Worm (Caenorhabditis elegans): ENCODE data around the gene atx-2.

The atx-2 gene

ce11 chrIII:10488052-10488451, 26.9 kb downstream of the atx-2 start, which contains the start of gene ptr-25:
ptr-25 (plus strand) TSS chrIII:10488124.
- no peak for TF ChIP-seq ama-1 (optimal IDR thresholded peaks at IDR 0.05)
- TF ChIP-seq tra-4 (tag; optimal IDR thresholded peaks at IDR 0.05), result no peak
- no peak for TF ChIP-seq hmbx-1 (tag; optimal IDR thresholded peaks at IDR 0.05)
- no peak for TF ChIP-seq hmg-4 (GFP tag; optimal IDR thresholded peaks at IDR 0.05)
- no peak for TF ChIP-seq hnd-1 (tag; optimal IDR thresholded peaks at IDR 0.05)
- TF ChIP-seq tbx-37 (GFP tag; conservative IDR thresholded peaks at IDR 0.05), result no peak
- no peak for TF ChIP-seq ceh-13 (GFP tag; optimal IDR thresholded peaks at IDR 0.05)
- TF ChIP-seq F13C5.2 (tag; optimal IDR thresholded peaks at IDR 0.05), result no peak
- no peak for TF ChIP-seq tbx-11 (GFP tag; IDR thresholded peaks at IDR 0.05)
- no peak for TF ChIP-seq aly-1 (tag; optimal IDR thresholded peaks at IDR 0.05)
- TF ChIP-seq sea-1 (GFP tag; conservative IDR thresholded peaks at IDR 0.05), result no peak
- TF ChIP-seq ceh-36 (tag; optimal IDR thresholded peaks at IDR 0.05), result no peak
- TF ChIP-seq ets-7 (tag; optimal IDR thresholded peaks at IDR 0.05), result no peak

- TF ChIP-seq scrt-1 (GFP tag; IDR thresholded peaks at IDR 0.05) (no peak), B0310.2 (tag; optimal IDR thresholded peaks at IDR 0.05) (no peak), hmbx-1 (tag; optimal IDR thresholded peaks at IDR 0.05) (no peak), F13C5.2 (tag; optimal IDR thresholded peaks at IDR 0.05) (no peak), flt-1 (GFP tag; IDR thresholded peaks at IDR 0.05) (no peak), ets-7 (tag; optimal IDR thresholded peaks at IDR 0.05) (no peak), tbx-11 (GFP tag; IDR thresholded peaks at IDR 0.05) (no peak), ceh-13 (GFP tag; optimal IDR thresholded peaks at IDR 0.05) (no peak), hnd-1 (tag; optimal IDR thresholded peaks at IDR 0.05) (no peak), sea-1 (GFP tag; conservative IDR thresholded peaks at IDR 0.05) (no peak), pes-1 (GFP tag; IDR thresholded peaks at IDR 0.05) (no peak), ceh-36 (tag; optimal IDR thresholded peaks at IDR 0.05) (no peak), ama-1 (optimal IDR thresholded peaks at IDR 0.05) (no peak), tbx-37 (GFP tag; conservative IDR thresholded peaks at IDR 0.05) (no peak), tra-4 (tag; optimal IDR thresholded peaks at IDR 0.05) (no peak), hmg-4 (GFP tag; optimal IDR thresholded peaks at IDR 0.05) (no peak), aly-1 (tag; optimal IDR thresholded peaks at IDR 0.05) (no peak)
These were observed 42.6 kb downstream of the atx-2 start, which contains the start of gene rab-33 for ce11 chrIII:10503753-10504152. rab-33 (minus strand) TSS chrIII:10503853.

ce11 chrIII:10505182-10505581, 44.0 kb downstream of the atx-2 start, which contains the start of the genes taf-11.3 and urm-1:
taf-11.3 (minus strand) TSS chrIII:10505250.
urm-1 (plus strand) TSS chrIII:10505480.
- no peak for TF ChIP-seq tbx-37 (GFP tag; conservative IDR thresholded peaks at IDR 0.05)
- TF ChIP-seq flt-1 (GFP tag; IDR thresholded peaks at IDR 0.05), result 0 out of 2 replicates have a peak, but pooled peaks have one; percentile 28

- TF ChIP-seq ama-1 (optimal IDR thresholded peaks at IDR 0.05), result no peak
- TF ChIP-seq hmg-4 (GFP tag; optimal IDR thresholded peaks at IDR 0.05), result no peak
- TF ChIP-seq scrt-1 (GFP tag; IDR thresholded peaks at IDR 0.05), result no peak
- TF ChIP-seq hmbx-1 (tag; optimal IDR thresholded peaks at IDR 0.05), result no peak
These were observed 44.9 kb downstream of the atx-2 start for ce11 chrIII:10505943-10506698.

ce11 chrIII:10506699-10507248, 45.6 kb downstream of the atx-2 start, which contains the start of the genes sip-1 and sly-1:
sip-1 (minus strand) TSS chrIII:10506801.
sly-1 (plus strand) TSS chrIII:10507058.
- TF ChIP-seq pes-1 (GFP tag; IDR thresholded peaks at IDR 0.05) (no peak), hmbx-1 (tag; optimal IDR thresholded peaks at IDR 0.05) (no peak), flt-1 (GFP tag; IDR thresholded peaks at IDR 0.05) (no peak), scrt-1 (GFP tag; IDR thresholded peaks at IDR 0.05) (no peak), ama-1 (optimal IDR thresholded peaks at IDR 0.05) (no peak), tra-4 (tag; optimal IDR thresholded peaks at IDR 0.05) (no peak), sea-1 (GFP tag; conservative IDR thresholded peaks at IDR 0.05) (no peak), ceh-36 (tag; optimal IDR thresholded peaks at IDR 0.05) (no peak), hnd-1 (tag; optimal IDR thresholded peaks at IDR 0.05) (no peak), ets-7 (tag; optimal IDR thresholded peaks at IDR 0.05) (no peak), F13C5.2 (tag; optimal IDR thresholded peaks at IDR 0.05) (no peak), tbx-37 (GFP tag; conservative IDR thresholded peaks at IDR 0.05) (no peak), tbx-11 (GFP tag; IDR thresholded peaks at IDR 0.05) (no peak), ceh-13 (GFP tag; optimal IDR thresholded peaks at IDR 0.05) (no peak), aly-1 (tag; optimal IDR thresholded peaks at IDR 0.05) (no peak)

ce11 chrIII:10512570-10512969, 51.4 kb downstream of the atx-2 start:
- TF ChIP-seq pes-1 (GFP tag; IDR thresholded peaks at IDR 0.05) (no peak), F13C5.2 (tag; optimal IDR thresholded peaks at IDR 0.05) (no peak), ama-1 (optimal IDR thresholded peaks at IDR 0.05) (no peak), sea-1 (GFP tag; conservative IDR thresholded peaks at IDR 0.05) (no peak), aly-1 (tag; optimal IDR thresholded peaks at IDR 0.05) (no peak), hnd-1 (tag; optimal IDR thresholded peaks at IDR 0.05) (no peak), hmbx-1 (tag; optimal IDR thresholded peaks at IDR 0.05) (no peak), ets-7 (tag; optimal IDR thresholded peaks at IDR 0.05) (no peak), ceh-13 (GFP tag; optimal IDR thresholded peaks at IDR 0.05) (no peak), flt-1 (GFP tag; IDR thresholded peaks at IDR 0.05) (no peak), tbx-37 (GFP tag; conservative IDR thresholded peaks at IDR 0.05) (no peak), B0310.2 (tag; optimal IDR thresholded peaks at IDR 0.05) (no peak), ceh-36 (tag; optimal IDR thresholded peaks at IDR 0.05) (no peak), tra-4 (tag; optimal IDR thresholded peaks at IDR 0.05) (no peak), scrt-1 (GFP tag; IDR thresholded peaks at IDR 0.05) (no peak), tbx-11 (GFP tag; IDR thresholded peaks at IDR 0.05) (no peak), hmg-4 (GFP tag; optimal IDR thresholded peaks at IDR 0.05) (no peak)

- TF ChIP-seq ceh-36 (tag; optimal IDR thresholded peaks at IDR 0.05) (no peak), F13C5.2 (tag; optimal IDR thresholded peaks at IDR 0.05) (no peak)
These were observed 54.6 kb downstream of the atx-2 start for ce11 chrIII:10515751-10516150.

All from whole organism, early embryonic.